Worm (Caenorhabditis elegans) whole organism, young adult: ENCODE data around the gene F55B11.5.
"Not testable (repeated sequence)": the region's sequence is repeated elsewhere in the genome, so short reads cannot be mapped to it uniquely, and the experiment has no call there.

Experiments used
- B0035.1 ChIP-seq: sonication (generic microtip); optimal IDR thresholded peaks from 2 replicates; lab custom pipeline; 2016; ENCODE audit warnings: missing genetic modification characterization, mild to moderate bottlenecking, missing compliant biosample characterization, missing genotype, missing genetic modification reagents
- B0261.1 ChIP-seq: sonication (generic microtip); optimal IDR thresholded peaks from 2 replicates; lab custom pipeline; 2016; ENCODE audit warnings: mild to moderate bottlenecking, missing genetic modification characterization, moderate library complexity, missing compliant biosample characterization
- D2030.7 ChIP-seq: fragments of 200-800 bp; sonication (Bioruptor generic); IDR thresholded peaks from 2 replicates; pipeline ENCODE4 v1.3.6; 2022; ENCODE audit warnings: missing genetic modification reagents, missing genetic modification characterization, missing compliant biosample characterization
- F22D6.2 ChIP-seq: sonication (generic microtip); optimal IDR thresholded peaks from 2 replicates; lab custom pipeline; 2016; ENCODE audit warnings: mild to moderate bottlenecking, missing genetic modification characterization, missing compliant biosample characterization
- F52B5.7 ChIP-seq: sonication (generic microtip); optimal IDR thresholded peaks from 2 replicates; lab custom pipeline; 2016; ENCODE audit warnings: mild to moderate bottlenecking, missing genetic modification characterization, missing compliant biosample characterization
- F55B11.4 ChIP-seq: sonication (generic microtip); optimal IDR thresholded peaks from 2 replicates; lab custom pipeline; 2016; ENCODE audit warnings: missing compliant biosample characterization, missing genetic modification characterization, borderline replicate concordance; ENCODE audit not compliant: insufficient read depth
- Y53F4B.3 ChIP-seq: fragments of 200-800 bp; sonication (Bioruptor generic); IDR thresholded peaks from 2 replicates; pipeline ENCODE4 v1.3.6; 2022; ENCODE audit warnings: missing genetic modification reagents, missing genetic modification characterization, missing compliant biosample characterization
- ZK185.1 ChIP-seq: sonication (generic microtip); optimal IDR thresholded peaks from 2 replicates; lab custom pipeline; 2016; ENCODE audit warnings: mild to moderate bottlenecking, missing genetic modification characterization, missing compliant biosample characterization; ENCODE audit not compliant: poor library complexity, severe bottlenecking
- akir-1 ChIP-seq: fragments of 200-800 bp; sonication (Bioruptor generic); optimal IDR thresholded peaks from 2 replicates; lab custom pipeline; 2018; ENCODE audit warnings: mild to moderate bottlenecking, missing genetic modification characterization, moderate library complexity, missing compliant biosample characterization
- attf-6 ChIP-seq: fragments of 200-800 bp; sonication (Bioruptor generic); IDR thresholded peaks from 2 replicates; pipeline ENCODE4 v1.3.6; 2022; ENCODE audit warnings: missing genetic modification reagents, missing genetic modification characterization, missing compliant biosample characterization
- ceh-100 ChIP-seq: fragments of 200-800 bp; sonication (Bioruptor generic); IDR thresholded peaks from 2 replicates; pipeline ENCODE4 v1.3.6; 2022; ENCODE audit warnings: missing genetic modification reagents, missing genetic modification characterization, missing compliant biosample characterization
- efl-1 ChIP-seq: fragments of 150-350 bp; optimal IDR thresholded peaks from 2 replicates; lab custom pipeline; 2014; ENCODE audit warnings: missing biosample characterization, missing genetic modification reagents, missing genetic modification characterization
- egrh-3 ChIP-seq: fragments of 200-800 bp; sonication (Bioruptor generic); IDR thresholded peaks from 2 replicates; pipeline ENCODE4 v1.3.6; 2022; ENCODE audit warnings: missing genetic modification reagents, missing genetic modification characterization, missing compliant biosample characterization
- him-1 ChIP-seq: sonication (generic microtip); optimal IDR thresholded peaks from 2 replicates; lab custom pipeline; 2016; ENCODE audit warnings: missing genotype, missing genetic modification reagents, missing genetic modification characterization, missing compliant biosample characterization
- hmg-20 ChIP-seq: fragments of 200-800 bp; sonication (Bioruptor generic); IDR thresholded peaks from 2 replicates; pipeline ENCODE4 v1.3.6; 2022; ENCODE audit warnings: missing genetic modification reagents, missing genetic modification characterization, missing compliant biosample characterization
- let-607 ChIP-seq, 2 experiments: fragments of 200-800 bp in 1 of 2; sonication (Bioruptor generic) in 1 of 2; sonication (generic microtip) in 1 of 2; optimal IDR thresholded peaks; 2 replicates each; lab custom pipeline; 2016 to 2018; ENCODE audit warnings: mild to moderate bottlenecking in 2 of 2, missing compliant biosample characterization in 2 of 2, missing genetic modification characterization in 2 of 2, moderate library complexity in 2 of 2, missing genotype in 1 of 2
- lin-26 ChIP-seq: fragments of 200-800 bp; sonication (Bioruptor generic); IDR thresholded peaks from 2 replicates; pipeline ENCODE4 v1.3.6; 2022; ENCODE audit warnings: missing genetic modification reagents, missing genetic modification characterization, missing compliant biosample characterization
- lin-40 ChIP-seq: sonication (generic microtip); optimal IDR thresholded peaks from 2 replicates; lab custom pipeline; 2016; ENCODE audit warnings: missing genetic modification characterization, mild to moderate bottlenecking, missing compliant biosample characterization, missing genotype, missing genetic modification reagents
- lir-1 ChIP-seq: fragments of 200-800 bp; sonication (Bioruptor generic); conservative IDR thresholded peaks from 2 replicates; pipeline ENCODE4 v1.3.6; 2022; ENCODE audit warnings: missing genetic modification reagents, missing genetic modification characterization, missing compliant biosample characterization
- lsl-1 ChIP-seq: fragments of 200-800 bp; sonication (Bioruptor generic); optimal IDR thresholded peaks from 2 replicates; lab custom pipeline; 2018; ENCODE audit warnings: mild to moderate bottlenecking, missing genetic modification characterization, moderate library complexity, missing compliant biosample characterization
- mel-28 ChIP-seq: sonication (generic microtip); optimal IDR thresholded peaks from 2 replicates; lab custom pipeline; 2016; ENCODE audit warnings: borderline replicate concordance, mild to moderate bottlenecking, missing genetic modification characterization, missing compliant biosample characterization
- nhr-120 ChIP-seq: fragments of 200-800 bp; sonication (Bioruptor generic); IDR thresholded peaks from 2 replicates; pipeline ENCODE4 v1.3.6; 2022; ENCODE audit warnings: missing genetic modification characterization, missing compliant biosample characterization
- pha-4 ChIP-seq: fragments of 150-350 bp; sonication (generic microtip); optimal IDR thresholded peaks from 2 replicates; lab custom pipeline; 2014; ENCODE audit warnings: missing biosample characterization, missing genetic modification reagents, missing genetic modification characterization
- rec-8 ChIP-seq, 2 experiments: sonication (generic microtip); optimal IDR thresholded peaks; 2 replicates each; lab custom pipeline; 2016; ENCODE audit warnings: mild to moderate bottlenecking in 2 of 2, missing genetic modification characterization in 2 of 2, missing genetic modification reagents in 2 of 2, missing genotype in 2 of 2, missing biosample characterization in 1 of 2, missing compliant biosample characterization in 1 of 2, moderate library complexity in 1 of 2
- snpc-1.3 ChIP-seq: sonication (generic microtip); optimal IDR thresholded peaks from 2 replicates; lab custom pipeline; 2017; ENCODE audit warnings: missing genetic modification characterization, mild to moderate bottlenecking, missing compliant biosample characterization, antibody characterized with exemption, moderate library complexity, missing genotype, missing genetic modification reagents; ENCODE audit not compliant: insufficient read depth
- snpc-4 ChIP-seq, 5 experiments: fragments of 150-350 bp in 1 of 5; sonication (generic microtip) in 4 of 5; optimal IDR thresholded peaks; 2 replicates each; lab custom pipeline; 2014 to 2018; ENCODE audit warnings: missing genetic modification characterization in 5 of 5, missing biosample characterization in 3 of 5, antibody characterized with exemption in 2 of 5, mild to moderate bottlenecking in 2 of 5, missing compliant biosample characterization in 2 of 5, missing genotype in 2 of 5, moderate library complexity in 2 of 5, missing genetic modification reagents in 1 of 5
- somi-1 ChIP-seq: fragments of 200-800 bp; sonication (Bioruptor generic); optimal IDR thresholded peaks from 2 replicates; lab custom pipeline; 2018; ENCODE audit warnings: mild to moderate bottlenecking, missing genetic modification characterization, missing compliant biosample characterization
- tlf-1 ChIP-seq: fragments of 200-800 bp; sonication (Bioruptor generic); optimal IDR thresholded peaks from 2 replicates; lab custom pipeline; 2018; ENCODE audit warnings: mild to moderate bottlenecking, missing genetic modification characterization, missing compliant biosample characterization
- ztf-25 ChIP-seq: fragments of 200-800 bp; sonication (Bioruptor generic); IDR thresholded peaks from 2 replicates; pipeline ENCODE4 v1.3.6; 2022; ENCODE audit warnings: missing genetic modification reagents, missing genetic modification characterization, missing compliant biosample characterization
- ztf-28 ChIP-seq: fragments of 200-800 bp; sonication (Bioruptor generic); IDR thresholded peaks from 2 replicates; pipeline ENCODE4 v1.3.6; 2022; ENCODE audit warnings: missing genetic modification reagents, missing genetic modification characterization, missing compliant biosample characterization
- ztf-6 ChIP-seq: fragments of 200-800 bp; sonication (Bioruptor generic); IDR thresholded peaks from 2 replicates; pipeline ENCODE4 v1.3.6; 2022; ENCODE audit warnings: missing genetic modification reagents, missing genetic modification characterization, missing compliant biosample characterization

Gene F55B11.5

ce11 chrIV:14427395-14427794 lies at the start of gene F55B11.5:
Gene F55B11.5 (plus strand): TSS chrIV:14427695.
- not testable (repeated sequence) for TF ChIP-seq lir-1 (GFP tag; lab: Robert Waterston, UW); D2030.7 (GFP tag; lab: Robert Waterston, UW); mel-28 (tag; lab: Kevin White, UChicago)
- TF ChIP-seq, all 124 proteins: peak for 0; not testable (repeated sequence) for 124

- TF ChIP-seq ztf-28 (GFP tag; lab: Robert Waterston, UW) = no peak
- TF ChIP-seq ztf-6 (GFP tag; lab: Robert Waterston, UW) = no peak
- TF ChIP-seq F52B5.7 (tag; lab: Kevin White, UChicago) = no peak
- TF ChIP-seq Y53F4B.3 (GFP tag; lab: Robert Waterston, UW) = no peak
- TF ChIP-seq F55B11.4 = no peak
- no peak for TF ChIP-seq ceh-100 (GFP tag; lab: Robert Waterston, UW)
- no peak for TF ChIP-seq him-1 (tag; lab: Kevin White, UChicago)
- no peak for TF ChIP-seq pha-4 (tag; lab: Kevin White, UChicago)
- TF ChIP-seq let-607 (tag; optimal IDR thresholded peaks at IDR 0.05; lab: Kevin White, UChicago) = no peak
- no peak for TF ChIP-seq hmg-20 (GFP tag; lab: Robert Waterston, UW)
- no peak for TF ChIP-seq ZK185.1
- TF ChIP-seq snpc-1.3 (tag; lab: Kevin White, UChicago) = no peak
- no peak for TF ChIP-seq B0261.1 (tag; lab: Kevin White, UChicago)
- TF ChIP-seq lin-26 (GFP tag; lab: Robert Waterston, UW) = no peak
- TF ChIP-seq nhr-120 (GFP tag; lab: Robert Waterston, UW) = no peak
- no peak for TF ChIP-seq B0035.1 (tag; lab: Kevin White, UChicago)
These were observed 49.6 kb upstream of the F55B11.5 start for ce11 chrIV:14377850-14378249.

DNA sequence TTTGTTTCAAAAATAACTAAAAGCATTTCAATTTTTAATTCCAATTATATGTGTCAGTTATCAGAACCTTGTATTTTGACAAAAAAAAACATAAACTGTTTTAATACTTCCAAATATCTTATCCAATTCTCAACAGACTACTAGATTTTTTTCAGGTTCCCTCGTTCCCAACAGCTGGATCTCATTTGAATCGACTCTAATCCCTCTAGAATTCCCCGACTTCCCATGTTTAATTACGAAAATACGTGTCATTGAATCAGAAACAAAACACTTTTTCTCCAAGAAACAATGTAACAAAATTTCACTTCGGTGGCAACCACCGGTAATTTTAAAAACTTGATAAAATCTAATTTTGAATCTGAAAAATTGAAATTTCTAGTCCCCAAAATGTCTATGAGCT lies 48.3 kb upstream of the F55B11.5 start:
- TF ChIP-seq lin-40 = no peak
- TF ChIP-seq egrh-3 (GFP tag; lab: Robert Waterston, UW) = no peak
- TF ChIP-seq efl-1 = no peak
- TF ChIP-seq tlf-1 (GFP tag; lab: Kevin White, UChicago) = no peak
- no peak for TF ChIP-seq lsl-1 (GFP tag; lab: Kevin White, UChicago)
- TF ChIP-seq akir-1 = no peak
- TF ChIP-seq F22D6.2 (tag; lab: Kevin White, UChicago) = no peak
- TF ChIP-seq somi-1 (GFP tag; lab: Kevin White, UChicago) = no peak
- TF ChIP-seq rec-8 (tag; optimal IDR thresholded peaks at IDR 0.05; lab: Kevin White, UChicago) = no peak

ce11 chrIV:14383474-14383873 lies 44.0 kb upstream of the F55B11.5 start, which contains the start of gene paqr-3:
Gene paqr-3 (minus strand): TSS chrIV:14383683.
- TF ChIP-seq ztf-25 (GFP tag; lab: Robert Waterston, UW) (no peak), snpc-4 (GFP tag; optimal IDR thresholded peaks at IDR 0.05; lab: Kevin White, UChicago) (no peak), snpc-4 (tag; optimal IDR thresholded peaks at IDR 0.05; lab: Kevin White, UChicago) (peak in 2 of 4 experiments; percentile 32 to 57), attf-6 (GFP tag; lab: Robert Waterston, UW) (peak; percentile 81)
